Fruit fly (Drosophila melanogaster) whole organism, embryonic: ENCODE data around the gene Muc30E.

ENCODE experiments used
- Asciz ChIP-seq: fragments of 200-800 bp; sonication (Bioruptor generic); optimal IDR thresholded peaks from 2 replicates; lab custom pipeline; 2017; ENCODE audit warnings: missing biosample characterization, mild to moderate bottlenecking, missing genetic modification characterization, missing genetic modification reagents
- CG10267 ChIP-seq: fragments of 200-800 bp; sonication (Bioruptor generic); optimal IDR thresholded peaks from 2 replicates; lab custom pipeline; 2018; ENCODE audit warnings: missing biosample characterization, mild to moderate bottlenecking, missing genetic modification characterization, moderate library complexity
- CG11085 ChIP-seq: fragments of 200-800 bp; sonication (Bioruptor generic); IDR thresholded peaks from 2 replicates; pipeline ENCODE4 v1.3.6; 2022; ENCODE audit warnings: missing biosample characterization, missing genetic modification characterization
- CG11247 ChIP-seq: fragments of 200-800 bp; sonication (Bioruptor generic); IDR thresholded peaks from 2 replicates; pipeline ENCODE4 v1.3.6; 2022; ENCODE audit warnings: missing biosample characterization, missing genetic modification characterization
- CG11398 ChIP-seq: fragments of 200-800 bp; sonication (Bioruptor generic); optimal IDR thresholded peaks from 2 replicates; lab custom pipeline; 2016; ENCODE audit warnings: missing biosample characterization, missing genetic modification characterization
- CG12299 ChIP-seq: fragments of 200-800 bp; sonication (Bioruptor generic); optimal IDR thresholded peaks from 2 replicates; lab custom pipeline; 2018; ENCODE audit warnings: missing biosample characterization, mild to moderate bottlenecking, missing genetic modification characterization
- CG12391 ChIP-seq: fragments of 200-800 bp; sonication (Bioruptor generic); optimal IDR thresholded peaks from 3 replicates; lab custom pipeline; 2018; ENCODE audit warnings: missing biosample characterization, mild to moderate bottlenecking, missing genetic modification characterization, moderate library complexity
- CG13123 ChIP-seq: fragments of 200-800 bp; sonication (Bioruptor generic); optimal IDR thresholded peaks from 2 replicates; lab custom pipeline; 2016; ENCODE audit warnings: missing biosample characterization, missing genetic modification characterization
- CG14860 ChIP-seq: fragments of 200-800 bp; sonication (Bioruptor generic); IDR thresholded peaks from 3 replicates; pipeline ENCODE4 v1.3.6; 2022; ENCODE audit warnings: missing biosample characterization, missing genetic modification characterization; ENCODE audit not compliant: partially characterized antibody
- CG15601 ChIP-seq: fragments of 200-800 bp; sonication (Bioruptor generic); optimal IDR thresholded peaks from 3 replicates; lab custom pipeline; 2019; ENCODE audit warnings: missing biosample characterization, mild to moderate bottlenecking, missing genetic modification characterization, moderate library complexity
- CG31441 ChIP-seq: fragments of 200-800 bp; sonication (Bioruptor generic); IDR thresholded peaks from 2 replicates; pipeline ENCODE4 v1.3.6; 2022; ENCODE audit warnings: missing biosample characterization, missing genetic modification characterization
- CG34422 ChIP-seq: fragments of 200-800 bp; sonication (Bioruptor generic); IDR thresholded peaks from 3 replicates; pipeline ENCODE4 v1.3.6; 2022; ENCODE audit warnings: missing biosample characterization, missing genetic modification characterization
- CG3726 ChIP-seq: fragments of 200-800 bp; sonication (Bioruptor generic); IDR thresholded peaks from 3 replicates; pipeline ENCODE4, ENCODE4 v1.3.6; 2022; ENCODE audit warnings: missing biosample characterization, missing genetic modification characterization
- CG4282 ChIP-seq: fragments of 200-800 bp; sonication (Bioruptor generic); optimal IDR thresholded peaks from 2 replicates; lab custom pipeline; 2016; ENCODE audit warnings: missing biosample characterization, missing genetic modification characterization
- CG5245 ChIP-seq: fragments of 200-800 bp; sonication (Bioruptor generic); optimal IDR thresholded peaks from 3 replicates; lab custom pipeline; 2016; ENCODE audit warnings: missing biosample characterization, missing genetic modification characterization
- CG5953 ChIP-seq: fragments of 200-800 bp; sonication (Bioruptor generic); IDR thresholded peaks from 2 replicates; pipeline ENCODE4 v1.3.6; 2022; ENCODE audit warnings: missing biosample characterization, missing genetic modification characterization
- CG6654 ChIP-seq: fragments of 200-800 bp; sonication (Bioruptor generic); optimal IDR thresholded peaks from 2 replicates; lab custom pipeline; 2017; ENCODE audit warnings: missing biosample characterization, mild to moderate bottlenecking, missing genetic modification characterization
- CG7357 ChIP-seq: fragments of 200-800 bp; sonication (Bioruptor generic); IDR thresholded peaks from 3 replicates; pipeline ENCODE4 v1.3.6; 2022; ENCODE audit warnings: missing biosample characterization, missing genetic modification characterization
- CG7556 ChIP-seq: fragments of 200-800 bp; sonication (Bioruptor generic); optimal IDR thresholded peaks from 2 replicates; lab custom pipeline; 2017; ENCODE audit warnings: missing biosample characterization, mild to moderate bottlenecking, missing genetic modification characterization
- CG7745 ChIP-seq: fragments of 200-800 bp; sonication (Bioruptor generic); optimal IDR thresholded peaks from 2 replicates; lab custom pipeline; 2018; ENCODE audit warnings: missing biosample characterization, mild to moderate bottlenecking, missing genetic modification characterization, moderate library complexity
- CG8290 ChIP-seq, 3 experiments: fragments of 200-800 bp; sonication (Bioruptor generic); optimal IDR thresholded peaks; 2 replicates each; lab custom pipeline; 2016 to 2019; ENCODE audit warnings: missing biosample characterization in 3 of 3, missing genetic modification characterization in 3 of 3, mild to moderate bottlenecking in 2 of 3, moderate library complexity in 1 of 3
- CG8765 ChIP-seq: fragments of 200-800 bp; sonication (Bioruptor generic); IDR thresholded peaks from 2 replicates; pipeline ENCODE4 v1.3.6; 2022; ENCODE audit warnings: missing biosample characterization, missing genetic modification characterization
- CG9932 ChIP-seq: fragments of 200-800 bp; sonication (Bioruptor generic); IDR thresholded peaks from 2 replicates; pipeline ENCODE4 v1.3.6; 2022; ENCODE audit warnings: missing biosample characterization, missing genetic modification characterization
- Camta ChIP-seq: fragments of 200-800 bp; sonication (Bioruptor generic); optimal IDR thresholded peaks from 2 replicates; lab custom pipeline; 2016; ENCODE audit warnings: missing biosample characterization, missing genetic modification characterization
- Chrac-16 ChIP-seq: fragments of 200-800 bp; sonication (Bioruptor generic); optimal IDR thresholded peaks from 3 replicates; lab custom pipeline; 2016; ENCODE audit warnings: missing biosample characterization, missing genetic modification characterization
- D ChIP-seq, 2 experiments: fragments of 200-800 bp in 1 of 2; fragments of >200 bp in 1 of 2; sonication (Bioruptor generic) in 1 of 2; optimal IDR thresholded peaks; 2 replicates in 1 of 2; 3 replicates in 1 of 2; lab custom pipeline; 2017; ENCODE audit warnings: mild to moderate bottlenecking in 1 of 2, missing biosample characterization in 1 of 2, missing genetic modification characterization in 1 of 2, missing genetic modification reagents in 1 of 2
- Dek ChIP-seq: fragments of 200-800 bp; sonication (Bioruptor generic); optimal IDR thresholded peaks from 3 replicates; lab custom pipeline; 2019; ENCODE audit warnings: missing biosample characterization, mild to moderate bottlenecking, missing genetic modification characterization, moderate library complexity
- Dp ChIP-seq: fragments of 200-800 bp; sonication (Bioruptor generic); optimal IDR thresholded peaks from 2 replicates; lab custom pipeline; 2018; ENCODE audit warnings: missing biosample characterization, mild to moderate bottlenecking, missing genetic modification characterization, moderate library complexity
- HmgZ ChIP-seq: fragments of 200-800 bp; sonication (Bioruptor generic); optimal IDR thresholded peaks from 2 replicates; lab custom pipeline; 2018; ENCODE audit warnings: missing biosample characterization, mild to moderate bottlenecking, missing genetic modification characterization
- Hmr ChIP-seq: fragments of 200-800 bp; sonication (Bioruptor generic); optimal IDR thresholded peaks from 3 replicates; lab custom pipeline; 2017; ENCODE audit warnings: mild to moderate bottlenecking, missing biosample characterization, missing genetic modification reagents, missing genetic modification characterization
- Hmx ChIP-seq: fragments of 200-800 bp; sonication (Bioruptor generic); optimal IDR thresholded peaks from 2 replicates; lab custom pipeline; 2016; ENCODE audit warnings: missing biosample characterization, missing genetic modification characterization
- MTF-1 ChIP-seq: fragments of 200-800 bp; sonication (Bioruptor generic); optimal IDR thresholded peaks from 2 replicates; lab custom pipeline; 2018; ENCODE audit warnings: missing biosample characterization, mild to moderate bottlenecking, missing genetic modification characterization, borderline replicate concordance
- NC2α ChIP-seq: fragments of 200-800 bp; sonication (Bioruptor generic); optimal IDR thresholded peaks from 2 replicates; lab custom pipeline; 2016; ENCODE audit warnings: missing biosample characterization, missing genetic modification characterization
- Nf-YA ChIP-seq: fragments of 200-800 bp; sonication (Bioruptor generic); IDR thresholded peaks from 2 replicates; pipeline ENCODE4 v1.3.6; 2022; ENCODE audit warnings: missing biosample characterization, missing genetic modification characterization
- Opbp ChIP-seq: fragments of 200-800 bp; sonication (Bioruptor generic); IDR thresholded peaks from 3 replicates; pipeline ENCODE4 v1.3.6; 2022; ENCODE audit warnings: missing biosample characterization, missing genetic modification characterization; ENCODE audit not compliant: partially characterized antibody
- Sox100B ChIP-seq: fragments of 200-800 bp; sonication (Bioruptor generic); optimal IDR thresholded peaks from 3 replicates; lab custom pipeline; 2018; ENCODE audit warnings: missing biosample characterization, mild to moderate bottlenecking, missing genetic modification characterization
- az2 ChIP-seq: fragments of 200-800 bp; sonication (Bioruptor generic); optimal IDR thresholded peaks from 3 replicates; lab custom pipeline; 2016; ENCODE audit warnings: missing biosample characterization, missing genetic modification characterization
- gcm2 ChIP-seq: fragments of 200-800 bp; sonication (Bioruptor generic); optimal IDR thresholded peaks from 2 replicates; lab custom pipeline; 2016; ENCODE audit warnings: missing biosample characterization, missing genetic modification characterization
- gfzf ChIP-seq: fragments of 200-800 bp; sonication (Bioruptor generic); optimal IDR thresholded peaks from 2 replicates; lab custom pipeline; 2016; ENCODE audit warnings: missing biosample characterization, mild to moderate bottlenecking, missing genetic modification characterization, moderate library complexity
- hbn ChIP-seq: fragments of 200-800 bp; sonication (Bioruptor generic); IDR thresholded peaks from 2 replicates; pipeline ENCODE4 v1.3.6; 2022; ENCODE audit warnings: missing biosample characterization, missing genetic modification characterization; ENCODE audit not compliant: partially characterized antibody
- hth ChIP-seq: fragments of >200 bp; optimal IDR thresholded peaks from 2 replicates; lab custom pipeline; 2017; ENCODE audit warnings: inconsistent platforms
- jigr1 ChIP-seq: fragments of 200-800 bp; sonication (Bioruptor generic); IDR thresholded peaks from 3 replicates; pipeline ENCODE4 v1.3.6; 2022; ENCODE audit warnings: missing biosample characterization, missing genetic modification characterization
- phol ChIP-seq: fragments of 200-800 bp; sonication (Bioruptor generic); optimal IDR thresholded peaks from 3 replicates; lab custom pipeline; 2018; ENCODE audit warnings: missing biosample characterization, mild to moderate bottlenecking, missing genetic modification characterization, moderate library complexity
- sens-2 ChIP-seq: fragments of 200-800 bp; sonication (Bioruptor generic); IDR thresholded peaks from 2 replicates; pipeline ENCODE4 v1.3.6; 2022; ENCODE audit warnings: missing biosample characterization, missing genetic modification characterization
- slp2 ChIP-seq: fragments of 200-800 bp; sonication (Bioruptor generic); optimal IDR thresholded peaks from 2 replicates; lab custom pipeline; 2016; ENCODE audit warnings: missing biosample characterization, missing genetic modification characterization
- stwl ChIP-seq: fragments of 200-800 bp; sonication (Bioruptor generic); optimal IDR thresholded peaks from 3 replicates; lab custom pipeline; 2018; ENCODE audit warnings: missing biosample characterization, mild to moderate bottlenecking, missing genetic modification characterization, moderate library complexity
- tll ChIP-seq, 2 experiments: fragments of 200-800 bp in 1 of 2; fragments of >200 bp in 1 of 2; sonication (Bioruptor generic) in 1 of 2; optimal IDR thresholded peaks; 2 replicates each; lab custom pipeline; 2017 to 2019; ENCODE audit warnings: missing biosample characterization in 2 of 2, missing genetic modification characterization in 2 of 2, mild to moderate bottlenecking in 1 of 2, moderate library complexity in 1 of 2
- toy ChIP-seq: fragments of 200-800 bp; sonication (Bioruptor generic); IDR thresholded peaks from 2 replicates; pipeline ENCODE4 v1.3.6; 2022; ENCODE audit warnings: missing biosample characterization, missing genetic modification characterization
- vnd ChIP-seq: fragments of 200-800 bp; sonication (Bioruptor generic); IDR thresholded peaks from 3 replicates; pipeline ENCODE4 v1.3.6; 2022; ENCODE audit warnings: missing biosample characterization, missing genetic modification characterization; ENCODE audit not compliant: partially characterized antibody
- wdn ChIP-seq: fragments of 200-800 bp; sonication (Bioruptor generic); IDR thresholded peaks from 2 replicates; pipeline ENCODE4 v1.3.6; 2022; ENCODE audit warnings: missing biosample characterization, missing genetic modification characterization

Gene Muc30E

dm6 chr2L:9893183-9893582, 9.7 kb downstream of the Muc30E start, which contains the start of gene mtDNA-helicase (continued):
- TF ChIP-seq phol (peak; percentile 48), wdn (GFP tag; lab: Robert Waterston, UW) (no peak), Camta (no peak), CG5245 (no peak), CG10267 (tag; lab: Kevin White, UChicago) (peak; percentile 9), az2 (GFP tag; lab: Kevin White, UChicago) (no peak), sens-2 (GFP tag; lab: Robert Waterston, UW) (no peak), CG7745 (tag; lab: Kevin White, UChicago) (no peak), CG12391 (tag; lab: Kevin White, UChicago) (peak; percentile 5), NC2α (no peak), Opbp (GFP tag; lab: Robert Waterston, UW) (peak; percentile 57; the same call in 1 of the 3 replicates), Dp (GFP tag; lab: Kevin White, UChicago) (peak; percentile 86), Sox100B (GFP tag; lab: Kevin White, UChicago) (no peak), CG14860 (GFP tag; lab: Robert Waterston, UW) (peak; percentile 42; the same call in 2 of the 3 replicates), CG4282 (GFP tag; lab: Kevin White, UChicago) (no peak), gfzf (GFP tag; lab: Kevin White, UChicago) (peak; percentile 1), toy (GFP tag; lab: Robert Waterston, UW) (no peak), CG13123 (GFP tag; lab: Kevin White, UChicago) (no peak), CG11247 (no peak), jigr1 (GFP tag; lab: Robert Waterston, UW) (no peak), Hmr (GFP tag; lab: Kevin White, UChicago) (no peak), Hmx (GFP tag; lab: Kevin White, UChicago) (no peak), tll (GFP tag; optimal IDR thresholded peaks at IDR 0.05; lab: Kevin White, UChicago) (no peak), Asciz (GFP tag; lab: Kevin White, UChicago) (no peak), CG7357 (GFP tag; lab: Robert Waterston, UW) (no peak), Chrac-16 (GFP tag; lab: Kevin White, UChicago) (no peak), CG12299 (tag; lab: Kevin White, UChicago) (no peak), hth (lab: Kevin White, UChicago) (no peak), HmgZ (peak; percentile 41), gcm2 (GFP tag; lab: Kevin White, UChicago) (no peak), Nf-YA (no peak), stwl (no peak), D (optimal IDR thresholded peaks at IDR 0.05; lab: Kevin White, UChicago) (no peak), D (GFP tag; optimal IDR thresholded peaks at IDR 0.05; lab: Kevin White, UChicago) (no peak), CG8290 (GFP tag; optimal IDR thresholded peaks at IDR 0.05; lab: Kevin White, UChicago) (no peak), CG8290 (tag; optimal IDR thresholded peaks at IDR 0.05; lab: Kevin White, UChicago) (peak in 1 of 2 experiments; percentile 4), CG15601 (tag; lab: Kevin White, UChicago) (no peak), MTF-1 (GFP tag; lab: Kevin White, UChicago) (no peak), hbn (GFP tag; lab: Robert Waterston, UW) (peak; percentile 51; the same call in 1 of the 2 replicates), CG31441 (GFP tag; lab: Robert Waterston, UW) (no peak), CG6654 (GFP tag; lab: Kevin White, UChicago) (no peak), CG8765 (GFP tag; lab: Robert Waterston, UW) (no peak), vnd (0 out of 3 replicates have a peak, but pooled peaks have one; percentile 41), CG9932 (GFP tag; lab: Robert Waterston, UW) (no peak), CG7556 (GFP tag; lab: Kevin White, UChicago) (no peak), Dek (tag; lab: Kevin White, UChicago) (no peak), CG3726 (GFP tag; lab: Robert Waterston, UW) (no peak), slp2 (GFP tag; lab: Kevin White, UChicago) (no peak), CG34422 (GFP tag; lab: Robert Waterston, UW) (peak; percentile 49; the same call in 2 of the 3 replicates), CG11398 (GFP tag; lab: Kevin White, UChicago) (no peak), CG5953 (GFP tag; lab: Robert Waterston, UW) (no peak), CG11085 (GFP tag; lab: Robert Waterston, UW) (no peak)
